Fruit fly (Drosophila melanogaster) whole organism, embryonic: ENCODE measurements around the gene CG9775.

Experiments used
- C15 ChIP-seq: fragments of 200-800 bp; sonication (Bioruptor generic); IDR thresholded peaks from 3 replicates; pipeline ENCODE4 v1.3.6; 2022; ENCODE audit warnings: missing biosample characterization, missing genetic modification characterization
- CG10209 ChIP-seq: fragments of 200-800 bp; sonication (Bioruptor generic); optimal IDR thresholded peaks from 3 replicates; lab custom pipeline; 2017; ENCODE audit warnings: missing biosample characterization, mild to moderate bottlenecking, missing genetic modification characterization, missing genetic modification reagents
- CG15073 ChIP-seq: fragments of 200-800 bp; sonication (Bioruptor generic); optimal IDR thresholded peaks from 2 replicates; lab custom pipeline; 2016; ENCODE audit warnings: missing biosample characterization, missing genetic modification characterization
- CG16815 ChIP-seq: fragments of 200-800 bp; sonication (Bioruptor generic); optimal IDR thresholded peaks from 3 replicates; lab custom pipeline; 2017; ENCODE audit warnings: missing biosample characterization, mild to moderate bottlenecking, missing genetic modification characterization
- CG2120 ChIP-seq: fragments of 200-800 bp; sonication (Bioruptor generic); optimal IDR thresholded peaks from 3 replicates; lab custom pipeline; 2016; ENCODE audit warnings: missing biosample characterization, missing genetic modification characterization
- CG2199 ChIP-seq: fragments of 200-800 bp; sonication (Bioruptor generic); IDR thresholded peaks from 3 replicates; pipeline ENCODE4 v1.3.6; 2022; ENCODE audit warnings: missing biosample characterization, missing genetic modification characterization
- CG32767 ChIP-seq: fragments of 200-800 bp; sonication (Bioruptor generic); IDR thresholded peaks from 2 replicates; pipeline ENCODE4 v1.3.6; 2022; ENCODE audit warnings: missing biosample characterization, missing genetic modification characterization
- CG4404 ChIP-seq: fragments of 200-800 bp; sonication (Bioruptor generic); IDR thresholded peaks from 2 replicates; pipeline ENCODE4 v1.3.6; 2022; ENCODE audit warnings: missing biosample characterization, missing genetic modification characterization
- CG4424 ChIP-seq: fragments of 200-800 bp; sonication (Bioruptor generic); optimal IDR thresholded peaks from 3 replicates; lab custom pipeline; 2016; ENCODE audit warnings: missing biosample characterization, missing genetic modification characterization
- CG7372 ChIP-seq: fragments of 200-800 bp; sonication (Bioruptor generic); IDR thresholded peaks from 2 replicates; pipeline ENCODE4 v1.3.6; 2022; ENCODE audit warnings: missing biosample characterization, missing genetic modification characterization
- CG9727 ChIP-seq: fragments of 200-800 bp; sonication (Bioruptor generic); optimal IDR thresholded peaks from 3 replicates; lab custom pipeline; 2017; ENCODE audit warnings: missing biosample characterization, mild to moderate bottlenecking, missing genetic modification characterization
- CG9932 ChIP-seq: fragments of 200-800 bp; sonication (Bioruptor generic); IDR thresholded peaks from 2 replicates; pipeline ENCODE4 v1.3.6; 2022; ENCODE audit warnings: missing biosample characterization, missing genetic modification characterization
- CTCF ChIP-seq: fragments of 200-800 bp; sonication (Bioruptor generic); optimal IDR thresholded peaks from 2 replicates; lab custom pipeline; 2017; ENCODE audit warnings: missing biosample characterization, mild to moderate bottlenecking, missing genetic modification characterization, moderate library complexity
- Chrac-16 ChIP-seq: fragments of 200-800 bp; sonication (Bioruptor generic); optimal IDR thresholded peaks from 3 replicates; lab custom pipeline; 2016; ENCODE audit warnings: missing biosample characterization, missing genetic modification characterization
- D ChIP-seq, 2 experiments: fragments of 200-800 bp in 1 of 2; fragments of >200 bp in 1 of 2; sonication (Bioruptor generic) in 1 of 2; optimal IDR thresholded peaks; 2 replicates in 1 of 2; 3 replicates in 1 of 2; lab custom pipeline; 2017; ENCODE audit warnings: mild to moderate bottlenecking in 1 of 2, missing biosample characterization in 1 of 2, missing genetic modification characterization in 1 of 2, missing genetic modification reagents in 1 of 2
- D19A ChIP-seq: fragments of 200-800 bp; optimal IDR thresholded peaks from 3 replicates; lab custom pipeline; 2019; ENCODE audit warnings: missing biosample characterization, mild to moderate bottlenecking, missing genetic modification characterization, moderate library complexity
- D19B ChIP-seq: fragments of 200-800 bp; sonication (Bioruptor generic); optimal IDR thresholded peaks from 2 replicates; lab custom pipeline; 2017; ENCODE audit warnings: missing biosample characterization, mild to moderate bottlenecking, missing genetic modification characterization
- Deaf1 ChIP-seq: fragments of 200-800 bp; optimal IDR thresholded peaks from 3 replicates; lab custom pipeline; 2019; ENCODE audit warnings: missing biosample characterization, mild to moderate bottlenecking, missing genetic modification characterization, moderate library complexity
- Ets65A ChIP-seq: fragments of 200-800 bp; sonication (Bioruptor generic); peaks from one replicate; lab custom pipeline; 2016; ENCODE audit warnings: missing biosample characterization, missing genetic modification characterization
- Hand ChIP-seq: fragments of 200-800 bp; sonication (Bioruptor generic); optimal IDR thresholded peaks from 2 replicates; lab custom pipeline; 2017; ENCODE audit warnings: mild to moderate bottlenecking, missing biosample characterization, missing genetic modification reagents, missing genetic modification characterization
- Med ChIP-seq: fragments of 200-800 bp; sonication (Bioruptor generic); peaks from one replicate; lab custom pipeline; 2016; ENCODE audit warnings: missing biosample characterization, missing genetic modification characterization, mild to moderate bottlenecking, inconsistent platforms, moderate library complexity
- Meics ChIP-seq: fragments of 200-800 bp; sonication (Bioruptor generic); optimal IDR thresholded peaks from 2 replicates; lab custom pipeline; 2017; ENCODE audit warnings: missing biosample characterization, mild to moderate bottlenecking, missing genetic modification characterization
- Nf-YC ChIP-seq: fragments of 200-800 bp; optimal IDR thresholded peaks from 3 replicates; lab custom pipeline; 2019; ENCODE audit warnings: missing biosample characterization, mild to moderate bottlenecking, missing genetic modification characterization, moderate library complexity
- PHDP ChIP-seq: fragments of 200-800 bp; sonication (Bioruptor generic); optimal IDR thresholded peaks from 3 replicates; lab custom pipeline; 2018; ENCODE audit warnings: missing biosample characterization, mild to moderate bottlenecking, missing genetic modification characterization, moderate library complexity
- Pdp1 ChIP-seq, 2 experiments: fragments of 200-800 bp; sonication (Bioruptor generic); optimal IDR thresholded peaks; 3 replicates each; lab custom pipeline; 2016; ENCODE audit warnings: missing biosample characterization in 2 of 2, missing genetic modification characterization in 2 of 2, mild to moderate bottlenecking in 1 of 2, moderate library complexity in 1 of 2
- Ravus ChIP-seq: fragments of 200-800 bp; sonication (Bioruptor generic); IDR thresholded peaks from 2 replicates; pipeline ENCODE4 v1.3.6; 2022; ENCODE audit warnings: missing biosample characterization, missing genetic modification characterization
- Rx ChIP-seq: fragments of 200-800 bp; sonication (Bioruptor generic); IDR thresholded peaks from 2 replicates; pipeline ENCODE4 v1.3.6; 2022; ENCODE audit warnings: missing biosample characterization, missing genetic modification characterization
- Trl ChIP-seq, 3 experiments: fragments of >200 bp in 2 of 3; fragments of 200-800 bp in 1 of 3; sonication (Bioruptor generic) in 1 of 3; optimal IDR thresholded peaks; 2 replicates in 1 of 3; 3 replicates in 2 of 3; lab custom pipeline; 2016 to 2017; ENCODE audit warnings: missing biosample characterization in 1 of 3, missing genetic modification characterization in 1 of 3
- Usf ChIP-seq: fragments of 200-800 bp; sonication (Bioruptor generic); optimal IDR thresholded peaks from 2 replicates; lab custom pipeline; 2017; ENCODE audit warnings: missing genotype, missing biosample characterization, missing genetic modification characterization
- ara ChIP-seq: fragments of 200-800 bp; sonication (Bioruptor generic); IDR thresholded peaks from 2 replicates; pipeline ENCODE4 v1.3.6; 2022; ENCODE audit warnings: missing biosample characterization, missing genetic modification characterization
- corto ChIP-seq: fragments of 200-800 bp; sonication (Bioruptor generic); optimal IDR thresholded peaks from 2 replicates; lab custom pipeline; 2016; ENCODE audit warnings: missing biosample characterization, mild to moderate bottlenecking, missing genetic modification characterization, moderate library complexity
- cwo ChIP-seq: fragments of 200-800 bp; sonication (Bioruptor generic); optimal IDR thresholded peaks from 3 replicates; lab custom pipeline; 2017; ENCODE audit warnings: missing biosample characterization, missing genetic modification characterization, mild to moderate bottlenecking, moderate library complexity, missing genetic modification reagents
- esg ChIP-seq: fragments of 200-800 bp; sonication (Bioruptor generic); conservative IDR thresholded peaks from 2 replicates; pipeline ENCODE4 v1.3.6; 2022; ENCODE audit warnings: missing biosample characterization, missing genetic modification characterization
- ewg ChIP-seq: fragments of 200-800 bp; sonication (Bioruptor generic); optimal IDR thresholded peaks from 3 replicates; lab custom pipeline; 2017; ENCODE audit warnings: mild to moderate bottlenecking, missing biosample characterization, missing genetic modification reagents, missing genetic modification characterization
- gem ChIP-seq: fragments of 200-800 bp; sonication (Bioruptor generic); optimal IDR thresholded peaks from 2 replicates; lab custom pipeline; 2019; ENCODE audit warnings: missing biosample characterization, mild to moderate bottlenecking, missing genetic modification characterization, moderate library complexity
- kah ChIP-seq: fragments of 200-800 bp; sonication (Bioruptor generic); optimal IDR thresholded peaks from 2 replicates; lab custom pipeline; 2018; ENCODE audit warnings: missing biosample characterization, mild to moderate bottlenecking, missing genetic modification characterization
- lab ChIP-seq: fragments of 200-800 bp; sonication (Bioruptor generic); optimal IDR thresholded peaks from 3 replicates; lab custom pipeline; 2017; ENCODE audit warnings: missing biosample characterization, missing genetic modification characterization, mild to moderate bottlenecking, moderate library complexity, missing genetic modification reagents
- lola ChIP-seq, 3 experiments: fragments of >200 bp in 2 of 3; fragments of 200-800 bp in 1 of 3; sonication (Bioruptor generic) in 1 of 3; optimal IDR thresholded peaks; 2 replicates each; lab custom pipeline; 2017 to 2019; ENCODE audit warnings: missing biosample characterization in 3 of 3, missing genetic modification characterization in 3 of 3, mild to moderate bottlenecking in 1 of 3, moderate library complexity in 1 of 3
- pum ChIP-seq: fragments of 200-800 bp; sonication (Bioruptor generic); optimal IDR thresholded peaks from 2 replicates; lab custom pipeline; 2016; ENCODE audit warnings: missing biosample characterization, missing genetic modification characterization
- sens ChIP-seq: fragments of 200-800 bp; sonication (Bioruptor generic); peaks from one replicate; lab custom pipeline; 2016; ENCODE audit warnings: missing biosample characterization, missing genetic modification characterization
- slbo ChIP-seq: fragments of 200-800 bp; sonication (Bioruptor generic); IDR thresholded peaks from 2 replicates; pipeline ENCODE4 v1.3.6; 2022; ENCODE audit warnings: missing biosample characterization, missing genetic modification characterization
- vnd ChIP-seq: fragments of 200-800 bp; sonication (Bioruptor generic); IDR thresholded peaks from 3 replicates; pipeline ENCODE4 v1.3.6; 2022; ENCODE audit warnings: missing biosample characterization, missing genetic modification characterization; ENCODE audit not compliant: partially characterized antibody
- z ChIP-seq: fragments of 200-800 bp; sonication (Bioruptor generic); IDR thresholded peaks from 3 replicates; pipeline ENCODE4 v1.3.6; 2022; ENCODE audit warnings: missing biosample characterization, missing genetic modification characterization
- zen ChIP-seq: fragments of 200-800 bp; sonication (Bioruptor generic); optimal IDR thresholded peaks from 3 replicates; lab custom pipeline; 2018; ENCODE audit warnings: missing biosample characterization, mild to moderate bottlenecking, missing genetic modification characterization, moderate library complexity

The CG9775 gene

dm6 chr3R:4632639-4633038 lies 9.0 kb downstream of the CG9775 start:
- no peak for TF ChIP-seq z (GFP tag; lab: Robert Waterston, UW)
- TF ChIP-seq CG32767 (GFP tag; lab: Robert Waterston, UW): no peak
- no peak for TF ChIP-seq kah (GFP tag; lab: Kevin White, UChicago)
- peak; percentile 84 for TF ChIP-seq CTCF
- 0 out of 3 replicates have a peak, but pooled peaks have one; percentile 34 for TF ChIP-seq CG2199 (GFP tag; lab: Robert Waterston, UW)
- peak; percentile 57 for TF ChIP-seq zen
- no peak for TF ChIP-seq CG9932 (GFP tag; lab: Robert Waterston, UW)
- TF ChIP-seq C15 (GFP tag; lab: Robert Waterston, UW): 0 out of 3 replicates have a peak, but pooled peaks have one; percentile 6
- no peak for TF ChIP-seq Hand (GFP tag; lab: Kevin White, UChicago)
- TF ChIP-seq, all 482 proteins: peak for 4

DNA sequence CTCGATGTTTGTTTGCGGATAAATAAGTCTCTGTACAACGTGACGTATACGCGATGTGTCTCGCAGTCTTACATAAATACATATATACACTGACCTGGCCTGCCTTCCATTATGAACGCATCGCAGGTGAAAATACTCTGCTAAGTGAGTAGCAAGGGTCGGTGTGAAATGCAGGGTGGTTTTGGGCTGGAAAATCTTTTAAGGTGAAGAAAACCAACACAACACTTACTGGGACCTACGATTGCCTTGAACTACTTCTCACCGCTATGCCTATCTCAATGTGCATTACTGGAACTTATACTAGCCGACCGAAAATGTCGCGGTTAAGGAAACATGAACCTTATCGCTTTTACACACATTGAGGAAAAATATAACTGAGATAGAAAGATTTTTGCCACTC lies 25.5 kb downstream of the CG9775 start:
- TF ChIP-seq Ets65A (GFP tag; lab: Kevin White, UChicago) (peak; percentile 45), cwo (GFP tag; lab: Kevin White, UChicago) (no peak), CG7372 (GFP tag; lab: Robert Waterston, UW) (peak; percentile 57; the same call in 1 of the 2 replicates), Nf-YC (tag; lab: Kevin White, UChicago) (no peak), pum (GFP tag; lab: Kevin White, UChicago) (no peak), sens (GFP tag; lab: Kevin White, UChicago) (peak; percentile 53), Deaf1 (tag; lab: Kevin White, UChicago) (no peak), Med (GFP tag; lab: Kevin White, UChicago) (peak; percentile 53), D19A (tag; lab: Kevin White, UChicago) (peak; percentile 55)

DNA sequence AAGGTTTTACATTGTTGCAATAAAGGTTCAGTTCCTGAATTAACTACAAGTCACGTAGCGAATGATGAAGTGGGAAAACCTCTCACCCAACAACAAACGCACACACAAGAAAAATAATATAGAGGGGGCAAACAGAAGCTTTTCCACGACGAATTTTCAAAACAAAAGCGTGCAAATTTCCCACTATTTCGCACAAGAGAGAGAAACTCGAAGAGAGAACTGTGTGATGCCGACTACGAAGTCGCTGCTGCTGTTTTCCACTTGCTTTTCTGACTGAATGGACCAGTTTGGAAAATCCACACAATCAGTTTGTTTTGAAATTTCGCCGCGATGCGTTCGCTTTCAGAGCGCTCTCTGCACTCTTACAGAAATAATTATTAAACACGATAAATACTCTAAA lies 29.1 kb downstream of the CG9775 start, which contains the start of gene 5-HT2A:
5-HT2A (plus strand) TSS at position 301 of the 400 bp plus-strand sequence.
- TF ChIP-seq esg (GFP tag; lab: Robert Waterston, UW): no peak
- no peak for TF ChIP-seq corto (GFP tag; lab: Kevin White, UChicago)
- TF ChIP-seq slbo (GFP tag; lab: Robert Waterston, UW): no peak
- no peak for TF ChIP-seq ara
- TF ChIP-seq ewg: no peak
- peak; percentile 15 to 19 for TF ChIP-seq Trl (optimal IDR thresholded peaks at IDR 0.05; lab: Kevin White, UChicago)
- no peak for TF ChIP-seq Trl (GFP tag; optimal IDR thresholded peaks at IDR 0.05; lab: Kevin White, UChicago)

DNA sequence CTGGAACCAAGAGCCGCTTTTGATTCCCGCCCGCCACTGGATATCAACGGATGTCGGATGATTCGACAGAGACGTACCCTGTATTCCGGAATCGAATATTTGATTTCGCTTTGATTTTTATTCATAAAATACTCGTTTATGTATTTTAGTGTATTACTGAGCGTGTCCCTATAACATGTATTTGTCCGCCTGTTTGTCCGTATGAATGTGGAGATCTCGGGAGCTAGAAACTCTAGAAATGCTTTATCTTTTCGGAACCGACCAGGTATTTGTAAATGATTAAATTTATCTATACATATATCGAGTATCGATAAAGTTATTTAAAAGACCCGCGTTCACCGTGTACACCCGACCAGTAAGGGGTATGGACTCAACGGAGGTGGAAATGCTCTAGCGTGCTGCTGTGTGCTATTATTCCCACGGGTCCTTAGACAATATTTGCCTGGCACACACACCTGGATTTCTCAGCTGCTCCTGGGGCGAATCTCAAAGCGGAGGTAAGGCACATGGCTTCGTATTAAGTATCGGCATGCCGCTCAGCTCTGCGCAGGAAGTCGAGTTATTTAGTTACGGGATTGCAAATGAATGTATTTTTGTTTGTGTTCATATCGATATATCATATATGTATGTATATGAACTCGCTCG lies 39.6 kb downstream of the CG9775 start:
- TF ChIP-seq CG16815 (GFP tag; lab: Kevin White, UChicago) (peak; percentile 6), CG9727 (GFP tag; lab: Kevin White, UChicago) (peak; percentile 6), lola (GFP tag; optimal IDR thresholded peaks at IDR 0.05; lab: Kevin White, UChicago) (peak in 1 of 3 experiments; percentile 40), vnd (GFP tag; lab: Robert Waterston, UW) (no peak), gem (tag; lab: Kevin White, UChicago) (peak; percentile 29), Ravus (GFP tag; lab: Robert Waterston, UW) (no peak), lab (GFP tag; lab: Kevin White, UChicago) (peak; percentile 22), Rx (GFP tag; lab: Robert Waterston, UW) (no peak), CG10209 (peak; percentile 1), CG4424 (peak; percentile 3), CG2120 (GFP tag; lab: Kevin White, UChicago) (peak; percentile 35), D (optimal IDR thresholded peaks at IDR 0.05; lab: Kevin White, UChicago) (no peak), D (GFP tag; optimal IDR thresholded peaks at IDR 0.05; lab: Kevin White, UChicago) (peak; percentile 31), sens (GFP tag; lab: Kevin White, UChicago) (peak; percentile 78), CG4404 (GFP tag; lab: Robert Waterston, UW) (no peak), CG2199 (GFP tag; lab: Robert Waterston, UW) (peak; percentile 79; the same call in 1 of the 3 replicates), Usf (GFP tag; lab: Kevin White, UChicago) (no peak), Chrac-16 (GFP tag; lab: Kevin White, UChicago) (peak; percentile 3), Pdp1 (GFP tag; optimal IDR thresholded peaks at IDR 0.05; lab: Kevin White, UChicago) (peak in 1 of 2 experiments; percentile 16), D19B (peak; percentile 71), Meics (GFP tag; lab: Kevin White, UChicago) (peak; percentile 16), CG15073 (GFP tag; lab: Kevin White, UChicago) (no peak), PHDP (tag; lab: Kevin White, UChicago) (no peak)
